Worm (Caenorhabditis elegans) whole organism, L1 larva: ENCODE measurements around the gene R07B1.11.

ENCODE experiments used
- F16B12.6 ChIP-seq: fragments of 150-350 bp; optimal IDR thresholded peaks from 2 replicates; lab custom pipeline; 2014; ENCODE audit warnings: missing biosample characterization, missing genetic modification characterization
- Y116A8C.19 ChIP-seq: sonication (generic microtip); optimal IDR thresholded peaks from 2 replicates; lab custom pipeline; 2016; ENCODE audit warnings: missing compliant biosample characterization, missing genetic modification characterization, borderline replicate concordance
- aly-2 ChIP-seq: fragments of 150-350 bp; optimal IDR thresholded peaks from 2 replicates; lab custom pipeline; 2014; ENCODE audit warnings: missing biosample characterization, missing genetic modification characterization
- blmp-1 ChIP-seq: fragments of 150-350 bp; optimal IDR thresholded peaks from 2 replicates; lab custom pipeline; 2014; ENCODE audit warnings: missing biosample characterization, missing genetic modification characterization
- ceh-88 ChIP-seq: fragments of 200-800 bp; sonication (Bioruptor generic); IDR thresholded peaks from 2 replicates; pipeline ENCODE4 v1.3.6; 2022; ENCODE audit warnings: missing genetic modification characterization, missing compliant biosample characterization
- ces-1 ChIP-seq: fragments of 150-350 bp; optimal IDR thresholded peaks from 2 replicates; lab custom pipeline; 2014; ENCODE audit warnings: missing biosample characterization, missing genetic modification reagents, missing genetic modification characterization
- efl-1 ChIP-seq, 4 experiments: fragments of 150-350 bp; optimal IDR thresholded peaks in 3 of 4; peaks in 1 of 4; 1 replicate in 1 of 4; 2 replicates in 3 of 4; lab custom pipeline; 2014; ENCODE audit warnings: missing biosample characterization in 2 of 4, missing genetic modification characterization in 2 of 4, missing genetic modification reagents in 2 of 4
- elt-2 ChIP-seq: sonication (generic microtip); optimal IDR thresholded peaks from 2 replicates; lab custom pipeline; 2016; ENCODE audit warnings: missing genetic modification characterization, mild to moderate bottlenecking, inconsistent platforms, missing compliant biosample characterization, missing genetic modification reagents
- fkh-8 ChIP-seq: sonication (generic microtip); optimal IDR thresholded peaks from 2 replicates; lab custom pipeline; 2016; ENCODE audit warnings: mild to moderate bottlenecking, missing genetic modification characterization, missing compliant biosample characterization
- lin-14 ChIP-seq: fragments of 200-800 bp; sonication (Bioruptor generic); optimal IDR thresholded peaks from 2 replicates; lab custom pipeline; 2018; ENCODE audit warnings: mild to moderate bottlenecking, missing genetic modification characterization, moderate library complexity, missing compliant biosample characterization
- lin-35 ChIP-seq, 2 experiments: fragments of 150-350 bp; optimal IDR thresholded peaks; 2 replicates each; lab custom pipeline; 2014; ENCODE audit warnings: missing biosample characterization in 2 of 2, missing genetic modification characterization in 2 of 2, missing genetic modification reagents in 2 of 2
- lir-3 ChIP-seq: sonication (generic microtip); optimal IDR thresholded peaks from 2 replicates; lab custom pipeline; 2016; ENCODE audit warnings: mild to moderate bottlenecking, missing genetic modification characterization, moderate library complexity, missing compliant biosample characterization; ENCODE audit not compliant: poor library complexity
- mdl-1 ChIP-seq, 2 experiments: fragments of 150-350 bp; optimal IDR thresholded peaks; 2 replicates each; lab custom pipeline; 2014 to 2017; ENCODE audit warnings: missing biosample characterization in 2 of 2, missing genetic modification characterization in 2 of 2, inconsistent platforms in 1 of 2
- nhr-20 ChIP-seq: sonication (generic microtip); optimal IDR thresholded peaks from 2 replicates; lab custom pipeline; 2016; ENCODE audit warnings: mild to moderate bottlenecking, missing genetic modification characterization, missing compliant biosample characterization
- nhr-237 ChIP-seq: fragments of 150-350 bp; optimal IDR thresholded peaks from 2 replicates; lab custom pipeline; 2014; ENCODE audit warnings: missing biosample characterization, missing genetic modification characterization
- nhr-71 ChIP-seq: sonication (generic microtip); optimal IDR thresholded peaks from 2 replicates; lab custom pipeline; 2016; ENCODE audit warnings: mild to moderate bottlenecking, missing genetic modification characterization, moderate library complexity, missing compliant biosample characterization
- nhr-77 ChIP-seq: fragments of 150-350 bp; optimal IDR thresholded peaks from 2 replicates; lab custom pipeline; 2014; ENCODE audit warnings: missing biosample characterization, missing genetic modification characterization
- pqm-1 ChIP-seq: sonication (generic microtip); optimal IDR thresholded peaks from 3 replicates; lab custom pipeline; 2017; ENCODE audit warnings: missing biosample characterization, missing genetic modification characterization
- skn-1 ChIP-seq: fragments of 150-350 bp; optimal IDR thresholded peaks from 2 replicates; lab custom pipeline; 2014; ENCODE audit warnings: missing biosample characterization, missing genetic modification characterization
- snu-23 ChIP-seq: sonication (generic microtip); optimal IDR thresholded peaks from 2 replicates; lab custom pipeline; 2016; ENCODE audit warnings: missing genetic modification characterization, missing compliant biosample characterization
- sox-4 ChIP-seq: sonication (generic microtip); optimal IDR thresholded peaks from 2 replicates; lab custom pipeline; 2016; ENCODE audit warnings: missing genetic modification characterization, missing compliant biosample characterization
- sptf-1 ChIP-seq: fragments of 150-350 bp; optimal IDR thresholded peaks from 2 replicates; lab custom pipeline; 2014; ENCODE audit warnings: missing biosample characterization, missing genetic modification characterization
- swsn-7 ChIP-seq: sonication (generic microtip); optimal IDR thresholded peaks from 2 replicates; lab custom pipeline; 2016; ENCODE audit warnings: missing genetic modification characterization, missing compliant biosample characterization
- unc-86 ChIP-seq: sonication (generic microtip); optimal IDR thresholded peaks from 2 replicates; lab custom pipeline; 2016; ENCODE audit warnings: missing genetic modification characterization, missing compliant biosample characterization
- vab-15 ChIP-seq: sonication (generic microtip); optimal IDR thresholded peaks from 2 replicates; lab custom pipeline; 2017; ENCODE audit warnings: missing genotype, mild to moderate bottlenecking, missing genetic modification characterization, missing compliant biosample characterization
- zag-1 ChIP-seq: fragments of 150-350 bp; optimal IDR thresholded peaks from 2 replicates; lab custom pipeline; 2014; ENCODE audit warnings: missing biosample characterization, missing genetic modification characterization

R07B1.11 gene

ce11 chrX:9846975-9847374 lies 9.7 kb upstream of the R07B1.11 start, which contains the start of gene vab-15:
Gene vab-15 (plus strand): TSS chrX:9847275.
- TF ChIP-seq lir-3 (tag; lab: Kevin White, UChicago) (no peak), mdl-1 (tag; optimal IDR thresholded peaks at IDR 0.05; lab: Kevin White, UChicago) (no peak)

ce11 chrX:9848214-9848789 lies 8.4 kb upstream of the R07B1.11 start:
- TF ChIP-seq blmp-1 (tag; lab: Kevin White, UChicago) = peak; percentile 45
- no peak for TF ChIP-seq lir-3 (tag; lab: Kevin White, UChicago)
- TF ChIP-seq vab-15 (tag; lab: Kevin White, UChicago) = peak; percentile 92

DNA sequence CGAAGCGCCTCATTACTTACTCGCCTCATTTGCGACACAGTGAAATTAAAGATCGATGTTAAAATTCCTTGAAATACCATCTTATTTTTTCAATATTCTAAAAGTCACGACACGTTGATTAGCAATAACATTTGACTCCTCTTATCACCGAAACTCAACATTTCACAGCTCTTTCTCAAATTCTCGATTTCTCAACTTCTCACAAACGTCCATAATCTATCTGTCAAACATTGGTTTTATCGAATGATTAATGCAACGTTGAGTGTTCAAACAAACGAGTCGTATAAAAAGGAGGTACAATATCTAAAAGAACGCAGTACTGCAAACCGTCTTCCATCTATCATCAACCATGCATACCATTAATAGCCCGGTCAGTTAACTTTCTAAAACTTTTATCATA lies 6.5 kb upstream of the R07B1.11 start, which contains the start of gene lec-8:
Gene lec-8 (plus strand): TSS at position 314 of the 400 bp plus-strand sequence.
- TF ChIP-seq elt-2 (tag; lab: Kevin White, UChicago) (peak; percentile 22), blmp-1 (tag; lab: Kevin White, UChicago) (no peak)

DNA sequence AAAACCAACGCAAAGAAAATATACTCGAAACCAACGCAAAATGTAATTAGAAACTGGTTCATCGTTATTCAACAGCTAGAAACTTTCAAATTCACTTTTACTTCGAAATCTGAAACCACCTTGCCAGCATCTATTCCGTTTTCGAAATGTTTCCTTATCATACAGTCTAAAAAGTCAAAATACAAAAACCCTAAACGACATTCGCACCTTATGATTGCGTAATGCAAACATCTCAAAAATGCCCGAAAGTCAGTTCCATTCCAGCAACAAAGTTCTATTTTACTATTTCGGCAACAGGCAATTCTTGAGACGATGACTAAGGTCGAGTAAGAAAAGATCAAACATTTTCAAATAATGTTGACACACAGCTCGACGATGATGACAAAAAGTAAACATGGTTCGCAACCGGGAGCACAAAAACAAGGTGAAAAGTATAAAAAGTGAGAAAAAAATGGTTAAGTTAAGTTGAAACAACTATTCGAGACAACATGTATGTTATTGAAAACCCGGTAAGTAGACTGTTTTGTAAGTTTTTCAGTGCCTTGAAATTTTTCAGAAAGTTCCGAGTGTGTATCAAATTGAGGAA lies 4.9 kb upstream of the R07B1.11 start, which contains the start of gene lec-7:
Gene lec-7 (plus strand): TSS at position 297 of the 586 bp plus-strand sequence.
- TF ChIP-seq nhr-237 (tag; lab: Kevin White, UChicago) (no peak), elt-2 (tag; lab: Kevin White, UChicago) (peak; percentile 14), skn-1 (peak; percentile 3), nhr-77 (tag; lab: Kevin White, UChicago) (peak; percentile 0), zag-1 (tag; lab: Kevin White, UChicago) (no peak), ces-1 (GFP tag; lab: Kevin White, UChicago) (no peak)

- TF ChIP-seq skn-1 (no peak), nhr-20 (no peak), lin-35 (GFP tag; optimal IDR thresholded peaks at IDR 0.05; lab: Kevin White, UChicago) (peak in 1 of 2 experiments; percentile 37), efl-1 (optimal IDR thresholded peaks at IDR 0.05; lab: Kevin White, UChicago) (no peak), efl-1 (GFP tag; optimal IDR thresholded peaks at IDR 0.05 in 1 of 2; lab: Kevin White, UChicago) (peak in 1 of 2 experiments; percentile 69), lin-14 (GFP tag; lab: Kevin White, UChicago) (peak; percentile 20), ceh-88 (GFP tag; lab: Robert Waterston, UW) (no peak), nhr-77 (tag; lab: Kevin White, UChicago) (no peak), Y116A8C.19 (tag; lab: Kevin White, UChicago) (no peak), nhr-71 (no peak), swsn-7 (tag; lab: Kevin White, UChicago) (no peak), sptf-1 (tag; lab: Kevin White, UChicago) (no peak), elt-2 (tag; lab: Kevin White, UChicago) (peak; percentile 90)
Observed at ce11 chrX:9858069-9858468, 1.4 kb downstream of the R07B1.11 start, which contains the start of gene scav-5. Gene scav-5 (plus strand): TSS chrX:9858365.

- TF ChIP-seq nhr-20 (peak; percentile 31), pqm-1 (peak; percentile 71), sox-4 (peak; percentile 3), fkh-8 (tag; lab: Kevin White, UChicago) (peak; percentile 10), elt-2 (tag; lab: Kevin White, UChicago) (peak; percentile 79), unc-86 (tag; lab: Kevin White, UChicago) (no peak), lin-35 (GFP tag; optimal IDR thresholded peaks at IDR 0.05; lab: Kevin White, UChicago) (peak in 1 of 2 experiments; percentile 14), snu-23 (GFP tag; lab: Kevin White, UChicago) (peak; percentile 46), lin-14 (GFP tag; lab: Kevin White, UChicago) (peak; percentile 8), lir-3 (tag; lab: Kevin White, UChicago) (no peak), aly-2 (tag; lab: Kevin White, UChicago) (no peak), F16B12.6 (tag; lab: Kevin White, UChicago) (no peak), sptf-1 (tag; lab: Kevin White, UChicago) (no peak), nhr-71 (peak; percentile 44)
Observed at ce11 chrX:9862916-9863624, 6.4 kb downstream of the R07B1.11 start, which contains the start of the genes gst-36 and R07B1.5. Gene gst-36 (minus strand): TSS chrX:9862960. Gene R07B1.5 (plus strand): TSS chrX:9863580.
